Worm (Caenorhabditis elegans): ENCODE data around the gene Y57A10B.7.

DNA sequence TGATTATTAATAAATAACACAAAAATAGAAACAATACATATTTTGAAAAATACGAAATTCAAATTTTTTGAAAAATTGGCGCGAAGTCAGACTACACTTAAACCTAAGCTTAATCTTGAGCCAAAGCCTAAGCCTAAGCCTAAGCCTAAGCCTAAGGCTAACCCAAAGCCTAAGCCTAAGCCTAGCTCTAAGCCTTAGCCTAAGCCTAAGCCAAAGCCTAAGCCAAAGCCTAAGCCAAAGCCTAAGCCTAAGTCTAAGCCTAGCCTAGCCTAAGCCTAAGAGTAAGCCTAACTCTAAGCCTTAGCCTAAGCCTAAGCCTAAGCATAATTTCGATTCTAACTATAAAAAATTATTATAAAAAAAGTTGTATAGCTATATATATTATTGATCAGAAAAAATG is 12.7 kb downstream of the Y57A10B.7 start:
- TF ChIP-seq F55B11.4 (tag; optimal IDR thresholded peaks at IDR 0.05; ENCODE audit: borderline replicate concordance, insufficient read depth) (no peak), D2030.7 (GFP tag; IDR thresholded peaks at IDR 0.05) (no peak), ztf-25 (GFP tag; IDR thresholded peaks at IDR 0.05) (no peak), attf-5 (GFP tag; optimal IDR thresholded peaks at IDR 0.05) (no peak), atf-7 (tag; optimal IDR thresholded peaks at IDR 0.05) (no peak), hlh-12 (tag; optimal IDR thresholded peaks at IDR 0.05) (no peak), zfh-2 (GFP tag; conservative IDR thresholded peaks at IDR 0.05) (no peak), unc-130 (GFP tag; optimal IDR thresholded peaks at IDR 0.05) (no peak), pbrm-1 (GFP tag; IDR thresholded peaks at IDR 0.05) (no peak), ama-1 (optimal IDR thresholded peaks at IDR 0.05) (no peak), ama-1 (GFP tag; optimal IDR thresholded peaks at IDR 0.05) (no peak), xnd-1 (tag; optimal IDR thresholded peaks at IDR 0.05) (no peak), unc-62 (GFP tag; optimal IDR thresholded peaks at IDR 0.05) (no peak), Y95B8A.8 (GFP tag; IDR thresholded peaks at IDR 0.05) (no peak)

All from whole organism, young adult.